Fruit fly (Drosophila melanogaster) whole organism, wandering third instar larva: Measurements from ENCODE around the gene gfzf.

Source experiments
- Abd-B ChIP-seq: fragments of >200 bp; optimal IDR thresholded peaks from 2 replicates; lab custom pipeline; 2017; ENCODE audit warnings: missing biosample characterization, missing genetic modification characterization
- CG32264 ChIP-seq: fragments of 200-800 bp; sonication (Bioruptor generic); optimal IDR thresholded peaks from 2 replicates; lab custom pipeline; 2016; ENCODE audit warnings: missing biosample characterization, missing genetic modification characterization
- CG9705 ChIP-seq: fragments of 200-800 bp; sonication (Bioruptor generic); optimal IDR thresholded peaks from 2 replicates; lab custom pipeline; 2018; ENCODE audit warnings: missing biosample characterization, mild to moderate bottlenecking, missing genetic modification characterization
- CrebA ChIP-seq: fragments of 200-800 bp; sonication (Bioruptor generic); optimal IDR thresholded peaks from 2 replicates; lab custom pipeline; 2016; ENCODE audit warnings: missing biosample characterization, mild to moderate bottlenecking, missing genetic modification characterization, borderline replicate concordance
- Dfd ChIP-seq: fragments of >200 bp; optimal IDR thresholded peaks from 2 replicates; lab custom pipeline; 2017; ENCODE audit warnings: missing biosample characterization, missing genetic modification characterization
- Dif ChIP-seq: fragments of 200-275, 200-300 bp; sonication (Bioruptor generic); optimal IDR thresholded peaks from 2 replicates; lab custom pipeline; 2018; ENCODE audit warnings: missing biosample characterization, missing genetic modification characterization; ENCODE audit not compliant: partially characterized antibody
- GATAd ChIP-seq: sonication (Bioruptor generic); optimal IDR thresholded peaks from 2 replicates; lab custom pipeline; 2016; ENCODE audit warnings: missing biosample characterization, missing genetic modification characterization
- HLH106 ChIP-seq: fragments of 200-800 bp; optimal IDR thresholded peaks from 3 replicates; lab custom pipeline; 2019; ENCODE audit warnings: missing biosample characterization, mild to moderate bottlenecking, missing genetic modification characterization, moderate library complexity
- Hnf4 ChIP-seq: fragments of 200-800 bp; sonication (Bioruptor generic); optimal IDR thresholded peaks from 2 replicates; lab custom pipeline; 2016; ENCODE audit warnings: missing biosample characterization, mild to moderate bottlenecking, missing genetic modification characterization
- Hr78 ChIP-seq: fragments of >200 bp; optimal IDR thresholded peaks from 2 replicates; lab custom pipeline; 2017; ENCODE audit warnings: missing biosample characterization, missing genetic modification characterization
- Hr83 ChIP-seq: fragments of 200-300 bp; sonication (Bioruptor generic); optimal IDR thresholded peaks from 2 replicates; lab custom pipeline; 2016; ENCODE audit warnings: missing biosample characterization, mild to moderate bottlenecking, missing genetic modification characterization, moderate library complexity; ENCODE audit not compliant: poor library complexity, severe bottlenecking
- Jra ChIP-seq: sonication (Bioruptor generic); optimal IDR thresholded peaks from 2 replicates; lab custom pipeline; 2016; ENCODE audit warnings: missing biosample characterization, missing genetic modification characterization
- Mio ChIP-seq: sonication (Bioruptor generic); optimal IDR thresholded peaks from 2 replicates; lab custom pipeline; 2016; ENCODE audit warnings: missing biosample characterization, missing genetic modification characterization
- Myc ChIP-seq: fragments of >200 bp; optimal IDR thresholded peaks from 2 replicates; lab custom pipeline; 2017
- N ChIP-seq: fragments of >200 bp; optimal IDR thresholded peaks from 2 replicates; lab custom pipeline; 2018; ENCODE audit warnings: missing biosample characterization, missing external identifiers, missing genetic modification characterization
- OdsH ChIP-seq: fragments of 200-800 bp; sonication (Bioruptor generic); optimal IDR thresholded peaks from 2 replicates; lab custom pipeline; 2016; ENCODE audit warnings: missing biosample characterization, mild to moderate bottlenecking, missing genetic modification characterization
- Rel ChIP-seq, 2 experiments: fragments of 200-800 bp; sonication (Bioruptor generic) in 1 of 2; optimal IDR thresholded peaks; 2 replicates in 1 of 2; 3 replicates in 1 of 2; lab custom pipeline; 2016 to 2019; ENCODE audit warnings: mild to moderate bottlenecking in 2 of 2, missing biosample characterization in 2 of 2, missing genetic modification characterization in 2 of 2, moderate library complexity in 1 of 2
- Sp1 ChIP-seq: fragments of 200-800 bp; sonication (Bioruptor generic); optimal IDR thresholded peaks from 3 replicates; lab custom pipeline; 2019; ENCODE audit warnings: missing biosample characterization, mild to moderate bottlenecking, missing genetic modification characterization, moderate library complexity
- Vsx2 ChIP-seq: fragments of 200-300, 225-300 bp; sonication (Bioruptor generic); optimal IDR thresholded peaks from 2 replicates; lab custom pipeline; 2018; ENCODE audit warnings: missing biosample characterization, missing genetic modification characterization; ENCODE audit not compliant: partially characterized antibody
- br ChIP-seq: fragments of 200-800 bp; sonication (Bioruptor generic); optimal IDR thresholded peaks from 2 replicates; lab custom pipeline; 2016; ENCODE audit warnings: missing biosample characterization, missing genetic modification characterization
- brk ChIP-seq: fragments of 200-800 bp; sonication (Bioruptor generic); optimal IDR thresholded peaks from 2 replicates; lab custom pipeline; 2016; ENCODE audit warnings: missing biosample characterization, mild to moderate bottlenecking, missing genetic modification characterization
- dl ChIP-seq, 2 experiments: fragments of 175-275, 200-275 bp in 1 of 2; fragments of 200-275 bp in 1 of 2; sonication (Bioruptor generic); optimal IDR thresholded peaks; lab custom pipeline; 2018; ENCODE audit warnings: mild to moderate bottlenecking in 2 of 2, missing biosample characterization in 2 of 2, missing genetic modification characterization in 2 of 2, moderate library complexity in 2 of 2; ENCODE audit not compliant: partially characterized antibody in 2 of 2, insufficient read depth in 1 of 2
- dmrt93B ChIP-seq: fragments of 200-800 bp; sonication (Bioruptor generic); optimal IDR thresholded peaks from 2 replicates; lab custom pipeline; 2018; ENCODE audit warnings: missing biosample characterization, mild to moderate bottlenecking, missing genetic modification characterization
- dsf ChIP-seq: sonication (Bioruptor generic); optimal IDR thresholded peaks from 2 replicates; lab custom pipeline; 2016; ENCODE audit warnings: missing biosample characterization, missing genetic modification characterization, borderline replicate concordance
- ey ChIP-seq: fragments of 200-800 bp; sonication (Bioruptor generic); optimal IDR thresholded peaks from 2 replicates; lab custom pipeline; 2016; ENCODE audit warnings: missing biosample characterization, missing genetic modification characterization
- foxo ChIP-seq, 2 experiments: fragments of 200-800 bp; sonication (Bioruptor generic); optimal IDR thresholded peaks; 2 replicates in 1 of 2; 3 replicates in 1 of 2; lab custom pipeline; 2016 to 2017; ENCODE audit warnings: missing biosample characterization in 2 of 2, missing genetic modification characterization in 2 of 2
- fru ChIP-seq: fragments of 200-800 bp; sonication (Bioruptor generic); optimal IDR thresholded peaks from 3 replicates; lab custom pipeline; 2016; ENCODE audit warnings: missing biosample characterization, mild to moderate bottlenecking, missing genetic modification characterization
- h ChIP-seq: fragments of 200-800 bp; sonication (Bioruptor generic); optimal IDR thresholded peaks from 3 replicates; lab custom pipeline; 2016; ENCODE audit warnings: missing biosample characterization, mild to moderate bottlenecking, missing genetic modification characterization
- jim ChIP-seq: fragments of 175-275, 200-325 bp; sonication (Bioruptor generic); optimal IDR thresholded peaks from 2 replicates; lab custom pipeline; 2016; ENCODE audit warnings: missing biosample characterization, mild to moderate bottlenecking, missing genetic modification characterization
- lola ChIP-seq: fragments of >200 bp; optimal IDR thresholded peaks from 2 replicates; lab custom pipeline; 2017; ENCODE audit warnings: missing biosample characterization, missing genetic modification characterization
- pan ChIP-seq: fragments of >200 bp; optimal IDR thresholded peaks from 2 replicates; lab custom pipeline; 2017
- psq ChIP-seq: fragments of 200-800 bp; sonication (Bioruptor generic); optimal IDR thresholded peaks from 3 replicates; lab custom pipeline; 2017; ENCODE audit warnings: missing biosample characterization, mild to moderate bottlenecking, missing genetic modification characterization, moderate library complexity
- rgr ChIP-seq: fragments of 200-800 bp; sonication (Bioruptor generic); optimal IDR thresholded peaks from 3 replicates; lab custom pipeline; 2016; ENCODE audit warnings: missing biosample characterization, mild to moderate bottlenecking, missing genetic modification characterization
- sage ChIP-seq: fragments of 200-800 bp; sonication (Bioruptor generic); optimal IDR thresholded peaks from 2 replicates; lab custom pipeline; 2016; ENCODE audit warnings: missing biosample characterization, mild to moderate bottlenecking, missing genetic modification characterization
- sv ChIP-seq: fragments of 200-800 bp; sonication (Bioruptor generic); optimal IDR thresholded peaks from 3 replicates; lab custom pipeline; 2016; ENCODE audit warnings: missing biosample characterization, missing genetic modification characterization
- tai ChIP-seq: sonication (Bioruptor generic); optimal IDR thresholded peaks from 2 replicates; lab custom pipeline; 2016; ENCODE audit warnings: missing biosample characterization, missing genetic modification characterization
- usp ChIP-seq: fragments of >200 bp; optimal IDR thresholded peaks from 2 replicates; lab custom pipeline; 2017; ENCODE audit warnings: missing biosample characterization, missing genetic modification characterization
- woc ChIP-seq: sonication (Bioruptor generic); optimal IDR thresholded peaks from 2 replicates; lab custom pipeline; 2016; ENCODE audit warnings: missing biosample characterization, mild to moderate bottlenecking, missing genetic modification characterization

The gfzf gene

dm6 chr3R:7124109-7124639, 26.6 kb downstream of the gfzf start, which contains the start of the genes Alh and CG10098:
Alh (minus strand) TSS chr3R:7124185.
CG10098 (plus strand) TSS chr3R:7124548.
- TF ChIP-seq tai (peak; percentile 94), brk (GFP tag; lab: Kevin White, UChicago) (peak; percentile 81), sv (GFP tag; lab: Kevin White, UChicago) (peak; percentile 84), CG9705 (GFP tag; lab: Kevin White, UChicago) (peak; percentile 79), dmrt93B (GFP tag; lab: Kevin White, UChicago) (peak; percentile 79), Mio (GFP tag; lab: Kevin White, UChicago) (peak; percentile 21), OdsH (GFP tag; lab: Kevin White, UChicago) (peak; percentile 76), dsf (GFP tag; lab: Kevin White, UChicago) (peak; percentile 91), Hr83 (GFP tag; lab: Kevin White, UChicago) (peak; percentile 96), h (GFP tag; lab: Kevin White, UChicago) (peak; percentile 86), Myc (lab: Kevin White, UChicago) (peak; percentile 1), GATAd (GFP tag; lab: Kevin White, UChicago) (peak; percentile 81), CrebA (no peak), Dfd (GFP tag; lab: Kevin White, UChicago) (no peak), jim (GFP tag; lab: Kevin White, UChicago) (peak; percentile 91), pan (lab: Kevin White, UChicago) (no peak), N (no peak), fru (peak; percentile 84), Hnf4 (peak; percentile 89), dl (GFP tag; optimal IDR thresholded peaks at IDR 0.05; lab: Kevin White, UChicago; ENCODE audit: insufficient read depth in 1 of 2, partially characterized antibody in 2 of 2) (no peak), lola (GFP tag; lab: Kevin White, UChicago) (no peak), br (GFP tag; lab: Kevin White, UChicago) (peak; percentile 76), usp (GFP tag; lab: Kevin White, UChicago) (no peak), Hr78 (no peak), HLH106 (peak; percentile 90), Rel (GFP tag; optimal IDR thresholded peaks at IDR 0.05; lab: Kevin White, UChicago) (no peak), Rel (tag; optimal IDR thresholded peaks at IDR 0.05; lab: Kevin White, UChicago) (peak; percentile 21), CG32264 (GFP tag; lab: Kevin White, UChicago) (no peak), rgr (peak; percentile 84), psq (GFP tag; lab: Kevin White, UChicago) (peak; percentile 77), Abd-B (no peak), Jra (peak; percentile 88), ey (GFP tag; lab: Kevin White, UChicago) (peak; percentile 89), sage (GFP tag; lab: Kevin White, UChicago) (peak; percentile 43), foxo (GFP tag; optimal IDR thresholded peaks at IDR 0.05; lab: Kevin White, UChicago) (peak in 1 of 2 experiments; percentile 92), Vsx2 (GFP tag; lab: Kevin White, UChicago) (no peak), Sp1 (GFP tag; lab: Kevin White, UChicago) (peak; percentile 81), woc (GFP tag; lab: Kevin White, UChicago) (peak; percentile 84), Dif (GFP tag; lab: Kevin White, UChicago) (no peak)

- TF ChIP-seq Dif (GFP tag; lab: Kevin White, UChicago), result peak; percentile 59
- no peak for TF ChIP-seq br (GFP tag; lab: Kevin White, UChicago)
- TF ChIP-seq Abd-B, result no peak
- TF ChIP-seq psq (GFP tag; lab: Kevin White, UChicago), result no peak
- no peak for TF ChIP-seq Jra
- TF ChIP-seq tai, result no peak
- no peak for TF ChIP-seq jim (GFP tag; lab: Kevin White, UChicago)
- no peak for TF ChIP-seq sage (GFP tag; lab: Kevin White, UChicago)
- no peak for TF ChIP-seq CrebA
- no peak for TF ChIP-seq Hr78
- peak; percentile 28 for TF ChIP-seq lola (GFP tag; lab: Kevin White, UChicago)
- no peak for TF ChIP-seq woc (GFP tag; lab: Kevin White, UChicago)
- TF ChIP-seq rgr, result no peak
- TF ChIP-seq HLH106, result no peak
- TF ChIP-seq dl (GFP tag; optimal IDR thresholded peaks at IDR 0.05; lab: Kevin White, UChicago; ENCODE audit: insufficient read depth in 1 of 2, partially characterized antibody in 2 of 2), result peak in 1 of 2 experiments; percentile 39
- TF ChIP-seq CG32264 (GFP tag; lab: Kevin White, UChicago), result no peak
- no peak for TF ChIP-seq Dfd (GFP tag; lab: Kevin White, UChicago)
- TF ChIP-seq dmrt93B (GFP tag; lab: Kevin White, UChicago), result no peak
- TF ChIP-seq Rel (GFP tag; optimal IDR thresholded peaks at IDR 0.05; lab: Kevin White, UChicago), result no peak
- no peak for TF ChIP-seq Rel (tag; optimal IDR thresholded peaks at IDR 0.05; lab: Kevin White, UChicago)
- no peak for TF ChIP-seq usp (GFP tag; lab: Kevin White, UChicago)
- TF ChIP-seq pan (lab: Kevin White, UChicago), result no peak
- peak; percentile 87 for TF ChIP-seq Hr83 (GFP tag; lab: Kevin White, UChicago)
- TF ChIP-seq, all 38 proteins: peak for 4
Observed at dm6 chr3R:7123699-7124098, 27.1 kb downstream of the gfzf start.
